Worm (Caenorhabditis elegans): ENCODE data around the gene T04C12.7.

Gene T04C12.7

ce11 chrV:11075209-11076027 lies 21.5 kb downstream of the T04C12.7 start (continued):
- TF ChIP-seq egl-5 (tag; optimal IDR thresholded peaks at IDR 0.05) (no peak), nhr-43 (tag; optimal IDR thresholded peaks at IDR 0.05; ENCODE audit: poor library complexity, severe bottlenecking) (no peak), ceh-82 (tag; optimal IDR thresholded peaks at IDR 0.05) (no peak), ceh-9 (tag; optimal IDR thresholded peaks at IDR 0.05) (no peak), nhr-67 (tag; optimal IDR thresholded peaks at IDR 0.05) (no peak)

ce11 chrV:11076028-11076402 lies 22.1 kb downstream of the T04C12.7 start:
- TF ChIP-seq mdl-1 (tag; optimal IDR thresholded peaks at IDR 0.05) (no peak), nhr-43 (tag; optimal IDR thresholded peaks at IDR 0.05; ENCODE audit: poor library complexity, severe bottlenecking) (peak; percentile 14), tbx-2 (tag; optimal IDR thresholded peaks at IDR 0.05) (peak; percentile 34)

ce11 chrV:11076403-11076802 lies 22.5 kb downstream of the T04C12.7 start:
- TF ChIP-seq nhr-11 (tag; optimal IDR thresholded peaks at IDR 0.05) (no peak), nhr-77 (tag; optimal IDR thresholded peaks at IDR 0.05) (no peak), nhr-25 (tag; optimal IDR thresholded peaks at IDR 0.05) (peak; percentile 72), nhr-12 (tag; optimal IDR thresholded peaks at IDR 0.05) (no peak), egl-5 (tag; optimal IDR thresholded peaks at IDR 0.05) (peak; percentile 8), R02D3.7 (tag; optimal IDR thresholded peaks at IDR 0.05) (no peak), jun-1 (tag; optimal IDR thresholded peaks at IDR 0.05) (peak; percentile 4), elt-2 (tag; optimal IDR thresholded peaks at IDR 0.05) (peak; percentile 52), ama-1 (optimal IDR thresholded peaks at IDR 0.05) (peak; percentile 94), pqm-1 (tag; optimal IDR thresholded peaks at IDR 0.05) (no peak), pha-4 (tag; optimal IDR thresholded peaks at IDR 0.05) (peak; percentile 32), ztf-11 (tag; optimal IDR thresholded peaks at IDR 0.05) (no peak)

ce11 chrV:11078104-11078724 lies 24.3 kb downstream of the T04C12.7 start, which contains the start of gene act-2:
TSS of gene act-2 (minus strand) at chrV:11078154.
- TF ChIP-seq hmg-11 (tag; optimal IDR thresholded peaks at IDR 0.05) (peak; percentile 36), snpc-4 (tag; optimal IDR thresholded peaks at IDR 0.05) (peak; percentile 73), ceh-28 (tag; optimal IDR thresholded peaks at IDR 0.05) (peak; percentile 9), nhr-237 (tag; optimal IDR thresholded peaks at IDR 0.05) (no peak), nhr-23 (tag; optimal IDR thresholded peaks at IDR 0.05) (peak; percentile 78), ztf-4 (tag; optimal IDR thresholded peaks at IDR 0.05) (no peak), egl-5 (tag; optimal IDR thresholded peaks at IDR 0.05) (no peak), ceh-9 (tag; optimal IDR thresholded peaks at IDR 0.05) (no peak), jun-1 (tag; optimal IDR thresholded peaks at IDR 0.05) (peak; percentile 82), tbx-2 (tag; optimal IDR thresholded peaks at IDR 0.05) (peak; percentile 34), nhr-43 (tag; optimal IDR thresholded peaks at IDR 0.05; ENCODE audit: poor library complexity, severe bottlenecking) (no peak), ama-1 (optimal IDR thresholded peaks at IDR 0.05) (peak; percentile 22), fkh-2 (tag; optimal IDR thresholded peaks at IDR 0.05) (no peak), nhr-11 (tag; optimal IDR thresholded peaks at IDR 0.05) (no peak), ztf-11 (tag; optimal IDR thresholded peaks at IDR 0.05) (no peak), elt-2 (tag; optimal IDR thresholded peaks at IDR 0.05) (peak; percentile 76), fos-1 (tag; optimal IDR thresholded peaks at IDR 0.05) (peak; percentile 88), mml-1 (tag; optimal IDR thresholded peaks at IDR 0.05) (no peak), nhr-28 (tag; optimal IDR thresholded peaks at IDR 0.05) (no peak), pqm-1 (tag; optimal IDR thresholded peaks at IDR 0.05) (no peak), sea-2 (GFP tag; optimal IDR thresholded peaks at IDR 0.05) (no peak), skn-1 (tag; optimal IDR thresholded peaks at IDR 0.05) (peak; percentile 23), ZK546.5 (tag; optimal IDR thresholded peaks at IDR 0.05) (no peak), pha-4 (tag; optimal IDR thresholded peaks at IDR 0.05) (peak; percentile 75), nhr-12 (tag; optimal IDR thresholded peaks at IDR 0.05) (no peak), elt-3 (tag; optimal IDR thresholded peaks at IDR 0.05) (peak in 1 of 3 experiments; percentile 32), R02D3.7 (tag; optimal IDR thresholded peaks at IDR 0.05) (peak; percentile 9), lin-39 (tag; optimal IDR thresholded peaks at IDR 0.05) (peak; percentile 74), unc-39 (tag; optimal IDR thresholded peaks at IDR 0.05) (no peak), lin-15B (tag; optimal IDR thresholded peaks at IDR 0.05) (peak; percentile 78), nhr-77 (tag; optimal IDR thresholded peaks at IDR 0.05) (no peak), unc-62 (GFP tag; optimal IDR thresholded peaks at IDR 0.05) (no peak), mdl-1 (tag; optimal IDR thresholded peaks at IDR 0.05) (no peak), egl-27 (tag; optimal IDR thresholded peaks at IDR 0.05) (no peak), ceh-82 (tag; optimal IDR thresholded peaks at IDR 0.05) (no peak), zag-1 (tag; optimal IDR thresholded peaks at IDR 0.05) (no peak), fkh-10 (GFP tag; optimal IDR thresholded peaks at IDR 0.05) (peak; percentile 58), lsy-12 (tag; optimal IDR thresholded peaks at IDR 0.05) (no peak), nhr-67 (tag; optimal IDR thresholded peaks at IDR 0.05) (no peak), nhr-76 (tag; optimal IDR thresholded peaks at IDR 0.05) (no peak), ceh-16 (tag; optimal IDR thresholded peaks at IDR 0.05) (no peak), nhr-25 (tag; optimal IDR thresholded peaks at IDR 0.05) (peak; percentile 95)

All from whole organism, L3 larva.